Fruit fly (Drosophila melanogaster) whole organism, embryonic: ENCODE data around the gene CG14174.

ENCODE experiments used
- Ada2b ChIP-seq: fragments of 200-800 bp; sonication (Bioruptor generic); IDR thresholded peaks from 2 replicates; pipeline ENCODE4 v1.3.6; 2022; ENCODE audit warnings: missing biosample characterization, missing genetic modification characterization
- CG10209 ChIP-seq: fragments of 200-800 bp; sonication (Bioruptor generic); optimal IDR thresholded peaks from 3 replicates; lab custom pipeline; 2017; ENCODE audit warnings: missing biosample characterization, mild to moderate bottlenecking, missing genetic modification characterization, missing genetic modification reagents
- CG10462 ChIP-seq: fragments of 200-800 bp; sonication (Bioruptor generic); optimal IDR thresholded peaks from 2 replicates; lab custom pipeline; 2016; ENCODE audit warnings: missing biosample characterization, missing genetic modification characterization
- CG12299 ChIP-seq: fragments of 200-800 bp; sonication (Bioruptor generic); optimal IDR thresholded peaks from 2 replicates; lab custom pipeline; 2018; ENCODE audit warnings: missing biosample characterization, mild to moderate bottlenecking, missing genetic modification characterization
- CG15514 ChIP-seq: fragments of 200-800 bp; sonication (Bioruptor generic); optimal IDR thresholded peaks from 3 replicates; lab custom pipeline; 2017; ENCODE audit warnings: missing biosample characterization, missing genetic modification characterization, mild to moderate bottlenecking, moderate library complexity, missing genetic modification reagents
- CG1603 ChIP-seq: fragments of 200-800 bp; sonication (Bioruptor generic); optimal IDR thresholded peaks from 2 replicates; lab custom pipeline; 2019; ENCODE audit warnings: missing biosample characterization, mild to moderate bottlenecking, missing genetic modification characterization, moderate library complexity
- CG17912 ChIP-seq: fragments of 200-800 bp; sonication (Bioruptor generic); optimal IDR thresholded peaks from 2 replicates; lab custom pipeline; 2018; ENCODE audit warnings: missing biosample characterization, mild to moderate bottlenecking, missing genetic modification characterization
- CG1792 ChIP-seq: fragments of 200-800 bp; sonication (Bioruptor generic); optimal IDR thresholded peaks from 2 replicates; lab custom pipeline; 2016; ENCODE audit warnings: missing biosample characterization, missing genetic modification characterization
- CG18619 ChIP-seq: fragments of 200-800 bp; sonication (Bioruptor generic); optimal IDR thresholded peaks from 3 replicates; lab custom pipeline; 2017; ENCODE audit warnings: missing biosample characterization, mild to moderate bottlenecking, missing genetic modification characterization
- CG2889 ChIP-seq: fragments of 200-800 bp; sonication (Bioruptor generic); IDR thresholded peaks from 3 replicates; pipeline ENCODE4 v1.3.6; 2022; ENCODE audit warnings: missing biosample characterization, missing genetic modification characterization
- CG3726 ChIP-seq: fragments of 200-800 bp; sonication (Bioruptor generic); IDR thresholded peaks from 3 replicates; pipeline ENCODE4, ENCODE4 v1.3.6; 2022; ENCODE audit warnings: missing biosample characterization, missing genetic modification characterization
- CG4730 ChIP-seq: fragments of 200-800 bp; sonication (Bioruptor generic); IDR thresholded peaks from 2 replicates; pipeline ENCODE4 v1.3.6; 2022; ENCODE audit warnings: missing biosample characterization, missing genetic modification characterization
- CG4820 ChIP-seq: fragments of 200-800 bp; sonication (Bioruptor generic); optimal IDR thresholded peaks from 3 replicates; lab custom pipeline; 2016; ENCODE audit warnings: missing biosample characterization, missing genetic modification characterization
- CG5180 ChIP-seq: fragments of 200-800 bp; sonication (Bioruptor generic); optimal IDR thresholded peaks from 3 replicates; lab custom pipeline; 2017; ENCODE audit warnings: missing biosample characterization, missing genetic modification characterization, mild to moderate bottlenecking, moderate library complexity, missing genetic modification reagents
- CG5953 ChIP-seq: fragments of 200-800 bp; sonication (Bioruptor generic); IDR thresholded peaks from 2 replicates; pipeline ENCODE4 v1.3.6; 2022; ENCODE audit warnings: missing biosample characterization, missing genetic modification characterization
- CG6813 ChIP-seq: fragments of 200-800 bp; sonication (Bioruptor generic); optimal IDR thresholded peaks from 2 replicates; lab custom pipeline; 2017; ENCODE audit warnings: missing biosample characterization, missing genetic modification characterization, mild to moderate bottlenecking, moderate library complexity, missing genetic modification reagents
- CG9727 ChIP-seq: fragments of 200-800 bp; sonication (Bioruptor generic); optimal IDR thresholded peaks from 3 replicates; lab custom pipeline; 2017; ENCODE audit warnings: missing biosample characterization, mild to moderate bottlenecking, missing genetic modification characterization
- CG9932 ChIP-seq: fragments of 200-800 bp; sonication (Bioruptor generic); IDR thresholded peaks from 2 replicates; pipeline ENCODE4 v1.3.6; 2022; ENCODE audit warnings: missing biosample characterization, missing genetic modification characterization
- CoRest ChIP-seq: fragments of 200-800 bp; sonication (Bioruptor generic); optimal IDR thresholded peaks from 3 replicates; lab custom pipeline; 2018; ENCODE audit warnings: missing biosample characterization, mild to moderate bottlenecking, missing genetic modification characterization, moderate library complexity
- D19A ChIP-seq: fragments of 200-800 bp; optimal IDR thresholded peaks from 3 replicates; lab custom pipeline; 2019; ENCODE audit warnings: missing biosample characterization, mild to moderate bottlenecking, missing genetic modification characterization, moderate library complexity
- HLH3B ChIP-seq: fragments of 200-800 bp; sonication (Bioruptor generic); IDR thresholded peaks from 2 replicates; pipeline ENCODE4 v1.3.6; 2022; ENCODE audit warnings: missing biosample characterization, missing genetic modification characterization
- Hmr ChIP-seq: fragments of 200-800 bp; sonication (Bioruptor generic); optimal IDR thresholded peaks from 3 replicates; lab custom pipeline; 2017; ENCODE audit warnings: mild to moderate bottlenecking, missing biosample characterization, missing genetic modification reagents, missing genetic modification characterization
- NC2α ChIP-seq: fragments of 200-800 bp; sonication (Bioruptor generic); optimal IDR thresholded peaks from 2 replicates; lab custom pipeline; 2016; ENCODE audit warnings: missing biosample characterization, missing genetic modification characterization
- Vsx1 ChIP-seq: fragments of 200-800 bp; sonication (Bioruptor generic); optimal IDR thresholded peaks from 2 replicates; lab custom pipeline; 2017; ENCODE audit warnings: missing biosample characterization, mild to moderate bottlenecking, missing genetic modification characterization, missing genetic modification reagents
- Xbp1 ChIP-seq: fragments of 200-800 bp; sonication (Bioruptor generic); optimal IDR thresholded peaks from 3 replicates; lab custom pipeline; 2016; ENCODE audit warnings: missing biosample characterization, mild to moderate bottlenecking, missing genetic modification characterization
- abd-A ChIP-seq: fragments of 200-800 bp; sonication (Bioruptor generic); optimal IDR thresholded peaks from 3 replicates; lab custom pipeline; 2019; ENCODE audit warnings: missing biosample characterization, mild to moderate bottlenecking, missing genetic modification characterization, moderate library complexity
- chn ChIP-seq: fragments of 200-800 bp; sonication (Bioruptor generic); optimal IDR thresholded peaks from 2 replicates; lab custom pipeline; 2016; ENCODE audit warnings: missing biosample characterization, missing genetic modification characterization
- crc ChIP-seq: fragments of 200-800 bp; sonication (Bioruptor generic); optimal IDR thresholded peaks from 2 replicates; lab custom pipeline; 2016; ENCODE audit warnings: missing biosample characterization, missing genetic modification characterization
- crol ChIP-seq: fragments of 200-800 bp; sonication (Bioruptor generic); IDR thresholded peaks from 2 replicates; pipeline ENCODE4 v1.3.6; 2022; ENCODE audit warnings: missing biosample characterization, missing genetic modification characterization
- disco-r ChIP-seq: fragments of 200-800 bp; sonication (Bioruptor generic); optimal IDR thresholded peaks from 2 replicates; lab custom pipeline; 2016; ENCODE audit warnings: missing biosample characterization, missing genetic modification characterization
- eve ChIP-seq, 2 experiments: fragments of >200 bp; optimal IDR thresholded peaks; 2 replicates each; lab custom pipeline; 2017; ENCODE audit warnings: missing biosample characterization in 2 of 2, missing genetic modification characterization in 2 of 2
- ewg ChIP-seq: fragments of 200-800 bp; sonication (Bioruptor generic); optimal IDR thresholded peaks from 3 replicates; lab custom pipeline; 2017; ENCODE audit warnings: mild to moderate bottlenecking, missing biosample characterization, missing genetic modification reagents, missing genetic modification characterization
- fu2 ChIP-seq: fragments of 200-800 bp; sonication (Bioruptor generic); optimal IDR thresholded peaks from 2 replicates; lab custom pipeline; 2016; ENCODE audit warnings: missing biosample characterization, missing genetic modification characterization
- gcm ChIP-seq: fragments of 200-800 bp; sonication (Bioruptor generic); optimal IDR thresholded peaks from 2 replicates; lab custom pipeline; 2019; ENCODE audit warnings: missing biosample characterization, mild to moderate bottlenecking, missing genetic modification characterization, moderate library complexity
- h ChIP-seq: fragments of >200 bp; optimal IDR thresholded peaks from 2 replicates; lab custom pipeline; 2017
- ind ChIP-seq: fragments of 200-800 bp; sonication (Bioruptor generic); optimal IDR thresholded peaks from 3 replicates; lab custom pipeline; 2016; ENCODE audit warnings: missing biosample characterization, missing genetic modification characterization
- jing ChIP-seq: fragments of 200-800 bp; sonication (Bioruptor generic); optimal IDR thresholded peaks from 2 replicates; lab custom pipeline; 2018; ENCODE audit warnings: missing biosample characterization, mild to moderate bottlenecking, missing genetic modification characterization
- ken ChIP-seq: fragments of 200-800 bp; sonication (Bioruptor generic); IDR thresholded peaks from 3 replicates; pipeline ENCODE4 v1.3.6; 2022; ENCODE audit warnings: missing biosample characterization, missing genetic modification characterization
- lbe ChIP-seq: fragments of 200-800 bp; sonication (Bioruptor generic); optimal IDR thresholded peaks from 2 replicates; lab custom pipeline; 2016; ENCODE audit warnings: missing biosample characterization, mild to moderate bottlenecking, missing genetic modification characterization
- nau ChIP-seq: fragments of 200-800 bp; sonication (Bioruptor generic); optimal IDR thresholded peaks from 3 replicates; lab custom pipeline; 2017; ENCODE audit warnings: missing biosample characterization, mild to moderate bottlenecking, missing genetic modification characterization, missing genetic modification reagents
- pb ChIP-seq: fragments of 200-800 bp; sonication (Bioruptor generic); optimal IDR thresholded peaks from 3 replicates; lab custom pipeline; 2016; ENCODE audit warnings: missing biosample characterization, missing genetic modification characterization
- salm ChIP-seq: fragments of 200-800 bp; sonication (Bioruptor generic); optimal IDR thresholded peaks from 2 replicates; lab custom pipeline; 2018; ENCODE audit warnings: missing biosample characterization, mild to moderate bottlenecking, missing genetic modification characterization
- sc ChIP-seq, 3 experiments: fragments of >200 bp in 2 of 3; fragments of 200-800 bp in 1 of 3; sonication (Bioruptor generic) in 1 of 3; optimal IDR thresholded peaks; 2 replicates in 2 of 3; 3 replicates in 1 of 3; lab custom pipeline; 2017; ENCODE audit warnings: mild to moderate bottlenecking in 1 of 3, missing biosample characterization in 1 of 3, missing genetic modification characterization in 1 of 3, missing genetic modification reagents in 1 of 3
- sens ChIP-seq: fragments of 200-800 bp; sonication (Bioruptor generic); peaks from one replicate; lab custom pipeline; 2016; ENCODE audit warnings: missing biosample characterization, missing genetic modification characterization
- sr ChIP-seq: fragments of 200-800 bp; sonication (Bioruptor generic); IDR thresholded peaks from 3 replicates; pipeline ENCODE4 v1.3.6; 2022; ENCODE audit warnings: missing biosample characterization, missing genetic modification characterization
- ssp ChIP-seq: fragments of 200-800 bp; sonication (Bioruptor generic); IDR thresholded peaks from 2 replicates; pipeline ENCODE4 v1.3.6; 2022; ENCODE audit warnings: missing biosample characterization, missing genetic modification characterization
- tin ChIP-seq: fragments of 200-800 bp; sonication (Bioruptor generic); optimal IDR thresholded peaks from 3 replicates; lab custom pipeline; 2016; ENCODE audit warnings: missing biosample characterization, missing genetic modification characterization
- ttk ChIP-seq: fragments of 200-800 bp; sonication (Bioruptor generic); IDR thresholded peaks from 2 replicates; pipeline ENCODE4 v2.1.2; 2022; ENCODE audit warnings: missing biosample characterization, missing genetic modification characterization
- wor ChIP-seq: fragments of 200-800 bp; sonication (Bioruptor generic); IDR thresholded peaks from 2 replicates; pipeline ENCODE4 v1.3.6; 2022; ENCODE audit warnings: missing biosample characterization, missing genetic modification characterization
- zen ChIP-seq: fragments of 200-800 bp; sonication (Bioruptor generic); optimal IDR thresholded peaks from 3 replicates; lab custom pipeline; 2018; ENCODE audit warnings: missing biosample characterization, mild to moderate bottlenecking, missing genetic modification characterization, moderate library complexity

Gene CG14174

DNA sequence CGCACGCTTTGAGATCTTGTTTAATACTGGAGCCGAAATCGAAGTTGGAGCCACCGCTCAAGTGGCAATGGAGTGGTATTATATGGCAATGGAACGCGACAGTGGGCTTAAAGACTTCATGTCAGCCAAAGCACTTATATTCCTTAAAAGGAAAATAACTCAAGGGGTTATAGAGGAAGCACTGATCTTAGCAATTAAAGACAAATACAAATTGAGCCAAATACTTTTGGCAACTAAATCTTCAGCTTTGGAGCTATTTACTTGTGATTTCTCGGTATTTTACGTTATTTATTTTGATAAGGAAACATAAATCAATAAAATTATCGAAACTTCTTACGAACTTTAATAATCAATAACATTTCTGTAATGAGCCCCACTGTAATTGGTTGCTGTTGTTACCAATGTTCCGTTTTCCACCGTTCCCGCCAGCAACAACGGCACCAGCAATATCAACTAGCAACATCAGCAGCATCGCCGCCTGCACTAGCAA, 25.0 kb downstream of the CG14174 start (continued):
- TF ChIP-seq CG4730 (GFP tag; lab: Robert Waterston, UW) (peak; percentile 88), CG12299 (tag; lab: Kevin White, UChicago) (peak; percentile 60), wor (peak; percentile 65), disco-r (peak; percentile 62), ewg (GFP tag; lab: Kevin White, UChicago) (peak; percentile 66), sc (optimal IDR thresholded peaks at IDR 0.05; lab: Kevin White, UChicago) (no peak), sc (GFP tag; optimal IDR thresholded peaks at IDR 0.05; lab: Kevin White, UChicago) (peak; percentile 58), lbe (GFP tag; lab: Kevin White, UChicago) (peak; percentile 75), gcm (GFP tag; lab: Kevin White, UChicago) (peak; percentile 80), CG3726 (GFP tag; lab: Robert Waterston, UW) (peak; percentile 90), ttk (peak; percentile 91), CG15514 (peak; percentile 74), CG17912 (GFP tag; lab: Kevin White, UChicago) (no peak), CG18619 (GFP tag; lab: Kevin White, UChicago) (peak; percentile 70), ken (peak; percentile 81), Hmr (GFP tag; lab: Kevin White, UChicago) (peak; percentile 80), CoRest (tag; lab: Kevin White, UChicago) (peak; percentile 87), HLH3B (GFP tag; lab: Robert Waterston, UW) (peak; percentile 88), eve (GFP tag; optimal IDR thresholded peaks at IDR 0.05; lab: Kevin White, UChicago) (no peak), CG9727 (GFP tag; lab: Kevin White, UChicago) (peak; percentile 81), CG6813 (GFP tag; lab: Kevin White, UChicago) (peak; percentile 77), tin (GFP tag; lab: Kevin White, UChicago) (peak; percentile 95), D19A (tag; lab: Kevin White, UChicago) (peak; percentile 92), CG10209 (GFP tag; lab: Kevin White, UChicago) (peak; percentile 75), salm (tag; lab: Kevin White, UChicago) (peak; percentile 84), CG5180 (peak; percentile 87), CG4820 (GFP tag; lab: Kevin White, UChicago) (peak; percentile 92), sr (GFP tag; lab: Robert Waterston, UW) (peak; percentile 62; the same call in 1 of the 3 replicates), zen (tag; lab: Kevin White, UChicago) (peak; percentile 7), Xbp1 (peak; percentile 68), crol (GFP tag; lab: Robert Waterston, UW) (no peak), Ada2b (peak; percentile 91), crc (GFP tag; lab: Kevin White, UChicago) (no peak), ssp (GFP tag; lab: Robert Waterston, UW) (peak; percentile 58), ind (GFP tag; lab: Kevin White, UChicago) (peak; percentile 94), CG5953 (GFP tag; lab: Robert Waterston, UW) (peak; percentile 56; the same call in 1 of the 2 replicates), pb (GFP tag; lab: Kevin White, UChicago) (peak; percentile 92), fu2 (GFP tag; lab: Kevin White, UChicago) (peak; percentile 5), jing (GFP tag; lab: Kevin White, UChicago) (peak; percentile 36), h (lab: Kevin White, UChicago) (no peak), NC2α (GFP tag; lab: Kevin White, UChicago) (no peak), chn (GFP tag; lab: Kevin White, UChicago) (peak; percentile 75), CG1792 (peak; percentile 84), sens (GFP tag; lab: Kevin White, UChicago) (peak; percentile 96), nau (GFP tag; lab: Kevin White, UChicago) (peak; percentile 93), CG2889 (GFP tag; lab: Robert Waterston, UW) (peak; percentile 36; the same call in 1 of the 3 replicates), CG1603 (tag; lab: Kevin White, UChicago) (peak; percentile 75), Vsx1 (peak; percentile 86), CG10462 (peak; percentile 40), abd-A (tag; lab: Kevin White, UChicago) (peak; percentile 29), CG9932 (GFP tag; lab: Robert Waterston, UW) (peak; percentile 63; the same call in 1 of the 2 replicates)
